Fruit fly (Drosophila melanogaster) whole organism, embryonic: ENCODE data around the gene CG6961.

Experiments
- caup ChIP-seq: fragments of 200-800 bp; sonication (Bioruptor generic); optimal IDR thresholded peaks from 3 replicates; lab custom pipeline; 2017; ENCODE audit warnings: missing biosample characterization, mild to moderate bottlenecking, missing genetic modification characterization, moderate library complexity; ENCODE audit not compliant: severe bottlenecking
- fd3F ChIP-seq: fragments of 200-800 bp; sonication (Bioruptor generic); optimal IDR thresholded peaks from 2 replicates; lab custom pipeline; 2018; ENCODE audit warnings: missing biosample characterization, mild to moderate bottlenecking, missing genetic modification characterization, moderate library complexity
- phol ChIP-seq: fragments of 200-800 bp; sonication (Bioruptor generic); optimal IDR thresholded peaks from 3 replicates; lab custom pipeline; 2018; ENCODE audit warnings: missing biosample characterization, mild to moderate bottlenecking, missing genetic modification characterization, moderate library complexity

dm6 chrX:18837046-18837445 is 49.0 kb upstream of the CG6961 start:
- no peak for TF ChIP-seq fd3F (GFP tag; lab: Kevin White, UChicago)
- TF ChIP-seq phol: no peak
- TF ChIP-seq caup (GFP tag; lab: Kevin White, UChicago): no peak
